Fruit fly (Drosophila melanogaster): ENCODE data around the gene Gr10a.

Gr10a gene

DNA sequence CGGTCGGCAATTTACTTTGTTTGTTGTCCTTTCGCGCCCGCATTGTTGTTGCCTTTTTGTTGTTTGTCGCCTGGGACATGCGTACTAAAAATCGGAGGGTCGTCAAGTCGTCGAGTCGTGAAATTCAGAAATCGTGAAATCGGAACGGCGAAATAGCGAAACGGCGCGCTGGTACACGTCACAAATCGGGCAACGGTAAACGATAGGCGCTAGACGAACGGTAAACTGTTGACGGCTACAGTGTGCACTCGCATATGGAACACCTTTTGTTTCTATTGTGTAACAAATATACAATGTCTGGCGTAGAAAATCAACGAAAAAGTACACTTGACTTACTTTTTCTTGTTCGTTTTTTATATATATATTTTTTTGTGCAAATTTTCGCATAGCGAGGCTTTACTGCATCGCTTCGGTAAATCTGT lies 33.2 kb downstream of the Gr10a start (continued):
- peak; percentile 68 for TF ChIP-seq HLH54F (GFP tag; optimal IDR thresholded peaks at IDR 0.05)
- TF ChIP-seq pnt (GFP tag; optimal IDR thresholded peaks at IDR 0.05): peak; percentile 49
- peak; percentile 41 for TF ChIP-seq CG4424 (GFP tag; optimal IDR thresholded peaks at IDR 0.05)
- TF ChIP-seq CG13287 (GFP tag; IDR thresholded peaks at IDR 0.05; ENCODE audit: partially characterized antibody): no peak
- TF ChIP-seq da (GFP tag; optimal IDR thresholded peaks at IDR 0.05): no peak
- peak; percentile 74 for TF ChIP-seq klu (GFP tag; IDR thresholded peaks at IDR 0.05)
- TF ChIP-seq CG15073 (GFP tag; optimal IDR thresholded peaks at IDR 0.05): no peak
- peak; percentile 34; the same call in 1 of the 2 replicates for TF ChIP-seq CG11696 (GFP tag; IDR thresholded peaks at IDR 0.05)
- no peak for TF ChIP-seq h (optimal IDR thresholded peaks at IDR 0.05)
- TF ChIP-seq Fer1 (GFP tag; optimal IDR thresholded peaks at IDR 0.05): peak; percentile 87
- no peak for TF ChIP-seq CG1529 (GFP tag; optimal IDR thresholded peaks at IDR 0.05)
- peak; percentile 11 for TF ChIP-seq Ets97D (GFP tag; optimal IDR thresholded peaks at IDR 0.05)
- peak; percentile 71 for TF ChIP-seq PHDP (tag; optimal IDR thresholded peaks at IDR 0.05)
- TF ChIP-seq D (optimal IDR thresholded peaks at IDR 0.05): no peak
- no peak for TF ChIP-seq D (GFP tag; optimal IDR thresholded peaks at IDR 0.05)
- no peak for TF ChIP-seq Opbp (GFP tag; IDR thresholded peaks at IDR 0.05; ENCODE audit: partially characterized antibody)
- peak; percentile 21 for TF ChIP-seq sqz (GFP tag; optimal IDR thresholded peaks at IDR 0.05)
- peak; percentile 18; the same call in 1 of the 2 replicates for TF ChIP-seq Nf-YA (GFP tag; IDR thresholded peaks at IDR 0.05)
- peak; percentile 38; the same call in 1 of the 2 replicates for TF ChIP-seq Ravus (GFP tag; IDR thresholded peaks at IDR 0.05)
- peak; percentile 10 for TF ChIP-seq Sox100B (GFP tag; optimal IDR thresholded peaks at IDR 0.05)
- TF ChIP-seq rib (GFP tag; IDR thresholded peaks at IDR 0.05): peak; percentile 58; the same call in 1 of the 2 replicates
- peak; percentile 2 for TF ChIP-seq ERR (GFP tag; optimal IDR thresholded peaks at IDR 0.05)
- TF ChIP-seq sd (tag; optimal IDR thresholded peaks at IDR 0.05): no peak
- no peak for TF ChIP-seq knrl (GFP tag; IDR thresholded peaks at IDR 0.05; ENCODE audit: partially characterized antibody)
- TF ChIP-seq crc (GFP tag; optimal IDR thresholded peaks at IDR 0.05): peak; percentile 10
- TF ChIP-seq sens-2 (GFP tag; IDR thresholded peaks at IDR 0.05): no peak
- peak; percentile 63 for TF ChIP-seq CG30403 (GFP tag; optimal IDR thresholded peaks at IDR 0.05)
- TF ChIP-seq CG1832 (GFP tag; optimal IDR thresholded peaks at IDR 0.05): no peak
- peak; percentile 66 for TF ChIP-seq Drgx (GFP tag; IDR thresholded peaks at IDR 0.05)
- TF ChIP-seq NC2α (GFP tag; optimal IDR thresholded peaks at IDR 0.05): no peak
- TF ChIP-seq mld (GFP tag; IDR thresholded peaks at IDR 0.05; ENCODE audit: partially characterized antibody): no peak
- TF ChIP-seq gcm2 (GFP tag; optimal IDR thresholded peaks at IDR 0.05): peak; percentile 31
- TF ChIP-seq CG31388 (GFP tag; optimal IDR thresholded peaks at IDR 0.05): no peak
- TF ChIP-seq Atf6 (GFP tag; IDR thresholded peaks at IDR 0.05): peak; percentile 87
- no peak for TF ChIP-seq lov (optimal IDR thresholded peaks at IDR 0.05)
- TF ChIP-seq lov (GFP tag; IDR thresholded peaks at IDR 0.05): no peak
- TF ChIP-seq inv (GFP tag; IDR thresholded peaks at IDR 0.05; ENCODE audit: partially characterized antibody): no peak
- no peak for TF ChIP-seq CG10565 (GFP tag; optimal IDR thresholded peaks at IDR 0.05)
- TF ChIP-seq H2.0 (GFP tag; IDR thresholded peaks at IDR 0.05): peak; percentile 49; the same call in 1 of the 2 replicates
- TF ChIP-seq Oli (tag; optimal IDR thresholded peaks at IDR 0.05): peak; percentile 60
- peak; percentile 68; the same call in 1 of the 2 replicates for TF ChIP-seq MBD-R2 (GFP tag; IDR thresholded peaks at IDR 0.05)
- no peak for TF ChIP-seq twi (tag; optimal IDR thresholded peaks at IDR 0.05)
- no peak for TF ChIP-seq CG9437 (GFP tag; optimal IDR thresholded peaks at IDR 0.05)
- no peak for TF ChIP-seq CG5953 (GFP tag; IDR thresholded peaks at IDR 0.05)
- peak; percentile 56; the same call in 1 of the 3 replicates for TF ChIP-seq ase (GFP tag; IDR thresholded peaks at IDR 0.05)
- no peak for TF ChIP-seq sr (GFP tag; IDR thresholded peaks at IDR 0.05)
- no peak for TF ChIP-seq CG3163 (GFP tag; optimal IDR thresholded peaks at IDR 0.05)
- peak; percentile 83 for TF ChIP-seq Ptx1 (GFP tag; IDR thresholded peaks at IDR 0.05)
- TF ChIP-seq Hey (tag; optimal IDR thresholded peaks at IDR 0.05): no peak
- TF ChIP-seq C15 (GFP tag; IDR thresholded peaks at IDR 0.05): 0 out of 3 replicates have a peak, but pooled peaks have one; percentile 49
- TF ChIP-seq HLH3B (GFP tag; IDR thresholded peaks at IDR 0.05): peak; percentile 69
- peak; percentile 64 for TF ChIP-seq CG6765 (GFP tag; optimal IDR thresholded peaks at IDR 0.05)
- peak; percentile 54 for TF ChIP-seq CG12071 (GFP tag; optimal IDR thresholded peaks at IDR 0.05)
